Fruit fly (Drosophila melanogaster) whole organism, embryonic: ENCODE data around the gene Srrm234.

Source experiments
- Atf6 ChIP-seq: fragments of 200-800 bp; sonication (Bioruptor generic); IDR thresholded peaks from 2 replicates; pipeline ENCODE4 v1.3.6; 2022; ENCODE audit warnings: missing biosample characterization, missing genetic modification characterization
- Bgb ChIP-seq: fragments of 200-800 bp; sonication (Bioruptor generic); IDR thresholded peaks from 2 replicates; pipeline ENCODE4 v1.3.6; 2022; ENCODE audit warnings: missing biosample characterization, missing genetic modification characterization; ENCODE audit not compliant: partially characterized antibody
- Blimp-1 ChIP-seq: fragments of 200-800 bp; sonication (Bioruptor generic); optimal IDR thresholded peaks from 3 replicates; lab custom pipeline; 2018; ENCODE audit warnings: missing biosample characterization, missing genetic modification characterization, mild to moderate bottlenecking, moderate library complexity, missing genetic modification reagents
- CG10267 ChIP-seq: fragments of 200-800 bp; sonication (Bioruptor generic); optimal IDR thresholded peaks from 2 replicates; lab custom pipeline; 2018; ENCODE audit warnings: missing biosample characterization, mild to moderate bottlenecking, missing genetic modification characterization, moderate library complexity
- CG10431 ChIP-seq: fragments of 200-800 bp; sonication (Bioruptor generic); optimal IDR thresholded peaks from 3 replicates; lab custom pipeline; 2018; ENCODE audit warnings: missing biosample characterization, mild to moderate bottlenecking, missing genetic modification characterization
- CG1233 ChIP-seq: fragments of 200-800 bp; sonication (Bioruptor generic); optimal IDR thresholded peaks from 4 replicates; lab custom pipeline; 2018; ENCODE audit warnings: missing biosample characterization, mild to moderate bottlenecking, missing genetic modification characterization
- CG16779 ChIP-seq: fragments of 200-800 bp; sonication (Bioruptor generic); IDR thresholded peaks from 2 replicates; pipeline ENCODE4 v1.3.6; 2022; ENCODE audit warnings: missing biosample characterization, missing genetic modification characterization
- CG17568 ChIP-seq: fragments of 200-800 bp; sonication (Bioruptor generic); optimal IDR thresholded peaks from 2 replicates; lab custom pipeline; 2018; ENCODE audit warnings: missing biosample characterization, mild to moderate bottlenecking, missing genetic modification characterization, moderate library complexity
- CG18764 ChIP-seq: fragments of 200-800 bp; sonication (Bioruptor generic); optimal IDR thresholded peaks from 3 replicates; lab custom pipeline; 2016; ENCODE audit warnings: missing biosample characterization, missing genetic modification characterization
- CG2116 ChIP-seq: fragments of 200-800 bp; sonication (Bioruptor generic); optimal IDR thresholded peaks from 3 replicates; lab custom pipeline; 2018; ENCODE audit warnings: missing biosample characterization, mild to moderate bottlenecking, missing genetic modification characterization
- CG2202 ChIP-seq: fragments of 200-800 bp; sonication (Bioruptor generic); optimal IDR thresholded peaks from 2 replicates; lab custom pipeline; 2018; ENCODE audit warnings: missing biosample characterization, mild to moderate bottlenecking, missing genetic modification characterization
- CG31224 ChIP-seq: fragments of 200-800 bp; sonication (Bioruptor generic); IDR thresholded peaks from 2 replicates; pipeline ENCODE4 v1.3.6; 2022; ENCODE audit warnings: missing biosample characterization, missing genetic modification characterization
- CG3281 ChIP-seq: fragments of 200-800 bp; sonication (Bioruptor generic); optimal IDR thresholded peaks from 3 replicates; lab custom pipeline; 2017; ENCODE audit warnings: missing biosample characterization, mild to moderate bottlenecking, missing genetic modification characterization
- CG34376 ChIP-seq: fragments of 200-800 bp; sonication (Bioruptor generic); optimal IDR thresholded peaks from 2 replicates; lab custom pipeline; 2018; ENCODE audit warnings: missing biosample characterization, mild to moderate bottlenecking, missing genetic modification characterization
- CG4820 ChIP-seq: fragments of 200-800 bp; sonication (Bioruptor generic); optimal IDR thresholded peaks from 3 replicates; lab custom pipeline; 2016; ENCODE audit warnings: missing biosample characterization, missing genetic modification characterization
- CG5953 ChIP-seq: fragments of 200-800 bp; sonication (Bioruptor generic); IDR thresholded peaks from 2 replicates; pipeline ENCODE4 v1.3.6; 2022; ENCODE audit warnings: missing biosample characterization, missing genetic modification characterization
- CG6765 ChIP-seq: fragments of 200-800 bp; sonication (Bioruptor generic); optimal IDR thresholded peaks from 3 replicates; lab custom pipeline; 2017; ENCODE audit warnings: missing biosample characterization, mild to moderate bottlenecking, missing genetic modification characterization
- CG6854 ChIP-seq: fragments of 200-800 bp; sonication (Bioruptor generic); optimal IDR thresholded peaks from 3 replicates; lab custom pipeline; 2017; ENCODE audit warnings: missing biosample characterization, mild to moderate bottlenecking, missing genetic modification characterization
- CG7786 ChIP-seq: fragments of 200-800 bp; sonication (Bioruptor generic); optimal IDR thresholded peaks from 2 replicates; lab custom pipeline; 2016; ENCODE audit warnings: missing biosample characterization, missing genetic modification characterization
- CG9727 ChIP-seq: fragments of 200-800 bp; sonication (Bioruptor generic); optimal IDR thresholded peaks from 3 replicates; lab custom pipeline; 2017; ENCODE audit warnings: missing biosample characterization, mild to moderate bottlenecking, missing genetic modification characterization
- Deaf1 ChIP-seq: fragments of 200-800 bp; optimal IDR thresholded peaks from 3 replicates; lab custom pipeline; 2019; ENCODE audit warnings: missing biosample characterization, mild to moderate bottlenecking, missing genetic modification characterization, moderate library complexity
- Lhr ChIP-seq: fragments of 200-800 bp; sonication (Bioruptor generic); optimal IDR thresholded peaks from 3 replicates; lab custom pipeline; 2017; ENCODE audit warnings: mild to moderate bottlenecking, missing biosample characterization, missing genetic modification reagents, missing genetic modification characterization
- Med ChIP-seq: fragments of 200-800 bp; sonication (Bioruptor generic); peaks from one replicate; lab custom pipeline; 2016; ENCODE audit warnings: missing biosample characterization, missing genetic modification characterization, mild to moderate bottlenecking, inconsistent platforms, moderate library complexity
- Nf-YC ChIP-seq: fragments of 200-800 bp; optimal IDR thresholded peaks from 3 replicates; lab custom pipeline; 2019; ENCODE audit warnings: missing biosample characterization, mild to moderate bottlenecking, missing genetic modification characterization, moderate library complexity
- Ravus ChIP-seq: fragments of 200-800 bp; sonication (Bioruptor generic); IDR thresholded peaks from 2 replicates; pipeline ENCODE4 v1.3.6; 2022; ENCODE audit warnings: missing biosample characterization, missing genetic modification characterization
- Trl ChIP-seq, 3 experiments: fragments of >200 bp in 2 of 3; fragments of 200-800 bp in 1 of 3; sonication (Bioruptor generic) in 1 of 3; optimal IDR thresholded peaks; 2 replicates in 1 of 3; 3 replicates in 2 of 3; lab custom pipeline; 2016 to 2017; ENCODE audit warnings: missing biosample characterization in 1 of 3, missing genetic modification characterization in 1 of 3
- Xrp1 ChIP-seq: fragments of 200-800 bp; sonication (Bioruptor generic); IDR thresholded peaks from 2 replicates; pipeline ENCODE4 v1.3.6; 2022; ENCODE audit warnings: missing biosample characterization, missing genetic modification characterization
- cg ChIP-seq: fragments of 200-800 bp; sonication (Bioruptor generic); optimal IDR thresholded peaks from 3 replicates; lab custom pipeline; 2019; ENCODE audit warnings: missing biosample characterization, mild to moderate bottlenecking, missing genetic modification characterization, moderate library complexity
- chinmo ChIP-seq: fragments of 200-800 bp; sonication (Bioruptor generic); IDR thresholded peaks from 4 replicates; pipeline ENCODE4 v1.3.6; 2022; ENCODE audit warnings: missing biosample characterization, missing genetic modification characterization; ENCODE audit not compliant: partially characterized antibody
- crol ChIP-seq: fragments of 200-800 bp; sonication (Bioruptor generic); IDR thresholded peaks from 2 replicates; pipeline ENCODE4 v1.3.6; 2022; ENCODE audit warnings: missing biosample characterization, missing genetic modification characterization
- crp ChIP-seq, 2 experiments: fragments of 200-800 bp; sonication (Bioruptor generic); optimal IDR thresholded peaks; 2 replicates in 1 of 2; 3 replicates in 1 of 2; lab custom pipeline; 2017; ENCODE audit warnings: missing biosample characterization in 2 of 2, missing genetic modification characterization in 2 of 2, mild to moderate bottlenecking in 1 of 2, moderate library complexity in 1 of 2
- dati ChIP-seq: fragments of 200-800 bp; sonication (Bioruptor generic); IDR thresholded peaks from 2 replicates; pipeline ENCODE4 v1.3.6; 2022; ENCODE audit warnings: missing biosample characterization, missing genetic modification characterization
- ewg ChIP-seq: fragments of 200-800 bp; sonication (Bioruptor generic); optimal IDR thresholded peaks from 3 replicates; lab custom pipeline; 2017; ENCODE audit warnings: mild to moderate bottlenecking, missing biosample characterization, missing genetic modification reagents, missing genetic modification characterization
- gfzf ChIP-seq: fragments of 200-800 bp; sonication (Bioruptor generic); optimal IDR thresholded peaks from 2 replicates; lab custom pipeline; 2016; ENCODE audit warnings: missing biosample characterization, mild to moderate bottlenecking, missing genetic modification characterization, moderate library complexity
- ham ChIP-seq: fragments of 200-800 bp; sonication (Bioruptor generic); IDR thresholded peaks from 2 replicates; pipeline ENCODE4 v1.3.6; 2022; ENCODE audit warnings: missing biosample characterization, missing genetic modification characterization
- hkb ChIP-seq, 2 experiments: fragments of 200-800 bp in 1 of 2; fragments of >200 bp in 1 of 2; sonication (Bioruptor generic) in 1 of 2; IDR thresholded peaks in 1 of 2; optimal IDR thresholded peaks in 1 of 2; 2 replicates each; pipeline versions ENCODE4 v1.3.6 to Lab custom; 2017 to 2022; ENCODE audit warnings: missing biosample characterization in 1 of 2, missing genetic modification characterization in 1 of 2
- hth ChIP-seq: fragments of >200 bp; optimal IDR thresholded peaks from 2 replicates; lab custom pipeline; 2017; ENCODE audit warnings: inconsistent platforms
- mam ChIP-seq: fragments of 200-800 bp; sonication (Bioruptor generic); optimal IDR thresholded peaks from 3 replicates; lab custom pipeline; 2016; ENCODE audit warnings: missing biosample characterization, missing genetic modification characterization
- onecut ChIP-seq: fragments of 200-800 bp; sonication (Bioruptor generic); IDR thresholded peaks from 2 replicates; pipeline ENCODE4 v1.3.6; 2022; ENCODE audit warnings: missing biosample characterization, missing genetic modification characterization
- ranshi ChIP-seq: fragments of 200-800 bp; sonication (Bioruptor generic); IDR thresholded peaks from 2 replicates; pipeline ENCODE4 v1.3.6; 2022; ENCODE audit warnings: missing biosample characterization, missing genetic modification characterization
- row ChIP-seq: fragments of 200-800 bp; sonication (Bioruptor generic); IDR thresholded peaks from 3 replicates; pipeline ENCODE4 v1.3.6; 2022; ENCODE audit warnings: missing biosample characterization, missing genetic modification characterization
- sna ChIP-seq: fragments of 200-800 bp; sonication (Bioruptor generic); IDR thresholded peaks from 2 replicates; pipeline ENCODE4 v1.3.6; 2022; ENCODE audit warnings: missing biosample characterization, missing genetic modification characterization; ENCODE audit not compliant: partially characterized antibody
- so ChIP-seq: fragments of 200-800 bp; sonication (Bioruptor generic); IDR thresholded peaks from 3 replicates; pipeline ENCODE4 v1.3.6; 2022; ENCODE audit warnings: missing biosample characterization, missing genetic modification characterization
- vnd ChIP-seq: fragments of 200-800 bp; sonication (Bioruptor generic); IDR thresholded peaks from 3 replicates; pipeline ENCODE4 v1.3.6; 2022; ENCODE audit warnings: missing biosample characterization, missing genetic modification characterization; ENCODE audit not compliant: partially characterized antibody
- z ChIP-seq: fragments of 200-800 bp; sonication (Bioruptor generic); IDR thresholded peaks from 3 replicates; pipeline ENCODE4 v1.3.6; 2022; ENCODE audit warnings: missing biosample characterization, missing genetic modification characterization

Gene Srrm234

dm6 chr3L:1628176-1628866 is 36.5 kb downstream of the Srrm234 start, which contains the start of gene CG13928 (continued):
- TF ChIP-seq CG34376 (GFP tag; lab: Kevin White, UChicago): peak; percentile 16
- TF ChIP-seq CG10267 (tag; lab: Kevin White, UChicago): peak; percentile 44
- TF ChIP-seq sna (GFP tag; lab: Robert Waterston, UW): 0 out of 2 replicates have a peak, but pooled peaks have one; percentile 18
- peak; percentile 22 for TF ChIP-seq Nf-YC (tag; lab: Kevin White, UChicago)
- no peak for TF ChIP-seq Blimp-1 (GFP tag; lab: Kevin White, UChicago)
- peak; percentile 1 for TF ChIP-seq CG6765 (GFP tag; lab: Kevin White, UChicago)
- TF ChIP-seq CG6854 (GFP tag; lab: Kevin White, UChicago): no peak
- TF ChIP-seq row (GFP tag; lab: Robert Waterston, UW): peak; percentile 62
- peak; percentile 87 for TF ChIP-seq CG16779 (GFP tag; lab: Robert Waterston, UW)
- TF ChIP-seq ewg (GFP tag; lab: Kevin White, UChicago): peak; percentile 89
- peak in 1 of 2 experiments; percentile 37 for TF ChIP-seq crp (GFP tag; optimal IDR thresholded peaks at IDR 0.05; lab: Kevin White, UChicago)
- peak; percentile 60; the same call in 1 of the 3 replicates for TF ChIP-seq z (GFP tag; lab: Robert Waterston, UW)
- TF ChIP-seq Med (GFP tag; lab: Kevin White, UChicago): peak; percentile 53
- TF ChIP-seq Atf6 (GFP tag; lab: Robert Waterston, UW): 0 out of 2 replicates have a peak, but pooled peaks have one; percentile 5
- TF ChIP-seq so (GFP tag; lab: Robert Waterston, UW): 0 out of 3 replicates have a peak, but pooled peaks have one; percentile 30
- peak; percentile 97 for TF ChIP-seq CG18764 (GFP tag; lab: Kevin White, UChicago)
- no peak for TF ChIP-seq Ravus
- peak; percentile 77 for TF ChIP-seq cg (GFP tag; lab: Kevin White, UChicago)
- TF ChIP-seq vnd: 0 out of 3 replicates have a peak, but pooled peaks have one; percentile 12

DNA sequence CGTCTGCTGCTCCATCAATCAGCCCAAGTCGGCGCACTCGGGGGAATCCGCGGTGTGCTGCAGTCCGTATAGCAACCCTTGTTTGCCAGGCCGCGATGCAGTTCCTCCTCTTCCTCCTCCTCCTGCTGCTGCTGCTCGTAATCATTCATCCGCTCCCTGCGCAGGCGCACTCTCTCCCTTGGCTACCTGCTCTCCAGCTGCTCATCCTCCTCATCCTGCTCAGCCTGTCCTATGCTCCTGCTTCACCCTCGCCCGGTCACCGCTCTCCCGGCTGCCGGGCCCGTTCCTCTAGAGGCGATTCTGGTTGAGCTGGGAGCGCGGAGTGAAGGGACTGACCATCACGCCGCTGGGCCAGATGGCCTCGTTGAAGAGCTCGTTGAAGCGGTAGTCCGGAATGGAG is 37.9 kb downstream of the Srrm234 start:
- TF ChIP-seq CG1233 (no peak), hth (lab: Kevin White, UChicago) (no peak), chinmo (GFP tag; lab: Robert Waterston, UW) (0 out of 4 replicates have a peak, but pooled peaks have one; percentile 42), CG5953 (GFP tag; lab: Robert Waterston, UW) (no peak), ranshi (GFP tag; lab: Robert Waterston, UW) (no peak), Deaf1 (tag; lab: Kevin White, UChicago) (peak; percentile 31), dati (GFP tag; lab: Robert Waterston, UW) (no peak), CG9727 (no peak), Trl (optimal IDR thresholded peaks at IDR 0.05; lab: Kevin White, UChicago) (peak; percentile 15 to 38), Trl (GFP tag; optimal IDR thresholded peaks at IDR 0.05; lab: Kevin White, UChicago) (no peak), gfzf (GFP tag; lab: Kevin White, UChicago) (no peak), CG7786 (GFP tag; lab: Kevin White, UChicago) (no peak), crol (GFP tag; lab: Robert Waterston, UW) (peak; percentile 74), CG31224 (peak; percentile 48; the same call in 1 of the 2 replicates), onecut (no peak), ewg (GFP tag; lab: Kevin White, UChicago) (peak; percentile 89), CG4820 (GFP tag; lab: Kevin White, UChicago) (no peak)

- TF ChIP-seq CG3281 (GFP tag; lab: Kevin White, UChicago) (peak; percentile 55), hkb (optimal IDR thresholded peaks at IDR 0.05; lab: Kevin White, UChicago) (peak; percentile 75), hkb (GFP tag; IDR thresholded peaks at IDR 0.05; lab: Robert Waterston, UW) (no peak), Lhr (GFP tag; lab: Kevin White, UChicago) (peak; percentile 8), CG17568 (GFP tag; lab: Kevin White, UChicago) (no peak), CG10431 (GFP tag; lab: Kevin White, UChicago) (peak; percentile 25), Med (GFP tag; lab: Kevin White, UChicago) (peak; percentile 92), ham (GFP tag; lab: Robert Waterston, UW) (no peak), CG2202 (tag; lab: Kevin White, UChicago) (no peak), Bgb (peak; percentile 47), mam (GFP tag; lab: Kevin White, UChicago) (peak; percentile 57), Xrp1 (GFP tag; lab: Robert Waterston, UW) (0 out of 2 replicates have a peak, but pooled peaks have one; percentile 36), CG2116 (GFP tag; lab: Kevin White, UChicago) (peak; percentile 42)
Observed at dm6 chr3L:1618116-1618727, 46.6 kb downstream of the Srrm234 start, which contains the start of the genes CG13926, ABCB7 and CG33230. TSS of gene CG13926 (minus strand) at chr3L:1618158. TSS of gene ABCB7 (plus strand) at chr3L:1618414. TSS of gene CG33230 (plus strand) at chr3L:1618414.
